Worm (Caenorhabditis elegans): Measurements from ENCODE around the gene tag-77.

DNA sequence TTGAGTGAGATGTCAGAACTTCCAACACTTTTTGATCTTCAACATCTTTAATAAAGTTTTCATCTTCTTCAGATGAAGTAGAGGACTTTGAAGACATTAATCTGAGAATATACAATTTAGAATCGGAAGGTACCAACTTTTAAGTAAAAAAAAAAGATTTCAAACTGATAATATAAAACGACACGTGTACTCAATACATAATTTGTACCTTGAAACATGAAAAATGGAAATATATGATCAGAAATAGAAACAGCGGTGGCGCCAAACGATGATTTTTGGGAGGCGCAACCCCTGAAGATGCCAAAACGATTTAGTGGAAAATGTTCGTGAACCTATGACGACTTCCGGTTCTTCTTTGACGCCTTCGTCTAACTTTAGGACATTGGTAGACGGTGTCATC lies 37.9 kb downstream of the tag-77 start, which contains the start of gene oat-1:
- TF ChIP-seq ceh-6 (GFP tag; optimal IDR thresholded peaks at IDR 0.05) (no peak), ama-1 (optimal IDR thresholded peaks at IDR 0.05) (no peak)

All from whole organism, late embryonic.